Worm (Caenorhabditis elegans) whole organism, L1 larva: ENCODE results near the gene rsa-2.

Experiments
- F16B12.6 ChIP-seq: fragments of 150-350 bp; optimal IDR thresholded peaks from 2 replicates; lab custom pipeline; 2014; ENCODE audit warnings: missing biosample characterization, missing genetic modification characterization
- alr-1 ChIP-seq: fragments of 200-800 bp; sonication (Bioruptor generic); optimal IDR thresholded peaks from 2 replicates; lab custom pipeline; 2018; ENCODE audit warnings: borderline replicate concordance, mild to moderate bottlenecking, missing genetic modification characterization, missing compliant biosample characterization
- ceh-82 ChIP-seq, 3 experiments: fragments of 150-350 bp in 1 of 3; sonication (generic microtip) in 2 of 3; optimal IDR thresholded peaks; 2 replicates each; lab custom pipeline; 2014 to 2017; ENCODE audit warnings: missing biosample characterization in 3 of 3, missing genetic modification characterization in 3 of 3
- dsc-1 ChIP-seq: sonication (generic microtip); optimal IDR thresholded peaks from 2 replicates; lab custom pipeline; 2016; ENCODE audit warnings: mild to moderate bottlenecking, missing genetic modification characterization, missing compliant biosample characterization
- efl-3 ChIP-seq: fragments of 200-800 bp; sonication (Bioruptor generic); optimal IDR thresholded peaks from 2 replicates; lab custom pipeline; 2018; ENCODE audit warnings: mild to moderate bottlenecking, missing genetic modification characterization, missing compliant biosample characterization
- irx-1 ChIP-seq: sonication (generic microtip); optimal IDR thresholded peaks from 2 replicates; lab custom pipeline; 2016; ENCODE audit warnings: missing genetic modification characterization, missing compliant biosample characterization
- isw-1 ChIP-seq: fragments of 200-800 bp; sonication (Bioruptor generic); IDR thresholded peaks from 2 replicates; pipeline ENCODE4 v1.3.6; 2022; ENCODE audit warnings: missing genetic modification characterization, missing compliant biosample characterization
- nhr-19 ChIP-seq: fragments of 200-800 bp; sonication (Bioruptor generic); conservative IDR thresholded peaks from 2 replicates; pipeline ENCODE4 v1.3.6; 2022; ENCODE audit warnings: missing genetic modification characterization, missing compliant biosample characterization
- nhr-237 ChIP-seq: fragments of 150-350 bp; optimal IDR thresholded peaks from 2 replicates; lab custom pipeline; 2014; ENCODE audit warnings: missing biosample characterization, missing genetic modification characterization
- nhr-90 ChIP-seq: sonication (generic microtip); optimal IDR thresholded peaks from 2 replicates; lab custom pipeline; 2016; ENCODE audit warnings: mild to moderate bottlenecking, missing genetic modification characterization, missing compliant biosample characterization; ENCODE audit not compliant: poor library complexity
- sptf-1 ChIP-seq: fragments of 150-350 bp; optimal IDR thresholded peaks from 2 replicates; lab custom pipeline; 2014; ENCODE audit warnings: missing biosample characterization, missing genetic modification characterization
- zip-4 ChIP-seq: fragments of 200-800 bp; sonication (Bioruptor generic); optimal IDR thresholded peaks from 2 replicates; lab custom pipeline; 2018; ENCODE audit warnings: mild to moderate bottlenecking, missing genetic modification characterization, moderate library complexity, missing compliant biosample characterization

rsa-2 gene

ce11 chrIII:11112718-11113117 lies 49.4 kb downstream of the rsa-2 start (continued):
- peak; percentile 67 for TF ChIP-seq dsc-1
- TF ChIP-seq zip-4 (GFP tag; lab: Kevin White, UChicago) = peak; percentile 46

ce11 chrIII:11113845-11114244 lies 50.6 kb downstream of the rsa-2 start:
- TF ChIP-seq F16B12.6 (tag; lab: Kevin White, UChicago) = no peak
- TF ChIP-seq isw-1 = no peak
- no peak for TF ChIP-seq sptf-1
- no peak for TF ChIP-seq nhr-237 (tag; lab: Kevin White, UChicago)
- TF ChIP-seq ceh-82 (tag; optimal IDR thresholded peaks at IDR 0.05; lab: Kevin White, UChicago) = no peak
- TF ChIP-seq, all 84 proteins: peak for 0

DNA sequence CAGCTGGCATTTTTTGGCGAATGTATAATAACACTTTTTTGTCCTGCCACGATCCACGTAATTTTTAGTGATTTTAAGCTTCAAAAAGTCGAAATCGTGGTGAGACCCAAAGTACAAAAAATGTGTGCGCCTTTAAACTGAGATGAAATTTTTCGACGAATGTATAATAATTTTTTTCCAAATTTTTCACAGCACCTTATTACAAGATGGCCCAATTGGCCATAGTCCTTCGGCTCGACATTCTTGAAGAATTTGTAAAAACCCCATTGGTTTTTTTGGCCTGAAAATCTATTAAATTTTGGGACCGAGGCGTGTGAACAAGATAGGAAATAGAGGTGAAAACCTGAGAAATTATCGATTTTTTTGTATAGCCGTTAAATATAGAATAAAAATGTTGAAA lies 52.7 kb downstream of the rsa-2 start:
- no peak for TF ChIP-seq nhr-237 (tag; lab: Kevin White, UChicago)
- no peak for TF ChIP-seq irx-1 (tag; lab: Kevin White, UChicago)
- peak; percentile 82 for TF ChIP-seq alr-1 (tag; lab: Kevin White, UChicago)
- no peak for TF ChIP-seq efl-3 (GFP tag; lab: Kevin White, UChicago)
- TF ChIP-seq, all 84 proteins: peak for 1

ce11 chrIII:11118107-11118506 lies 54.8 kb downstream of the rsa-2 start:
- TF ChIP-seq nhr-19 (GFP tag; lab: Robert Waterston, UW) = peak; percentile 38
- peak; percentile 29 for TF ChIP-seq nhr-90 (tag; lab: Kevin White, UChicago)
- TF ChIP-seq, all 84 proteins: peak for 2; not testable (repeated sequence) for 82
